Worm (Caenorhabditis elegans) whole organism, young adult: ENCODE results near the gene wdr-46.

Experiments used
- ZK185.1 ChIP-seq: sonication (generic microtip); optimal IDR thresholded peaks from 2 replicates; lab custom pipeline; 2016; ENCODE audit warnings: mild to moderate bottlenecking, missing genetic modification characterization, missing compliant biosample characterization; ENCODE audit not compliant: poor library complexity, severe bottlenecking
- sea-2 ChIP-seq: fragments of 200-800 bp; sonication (Bioruptor generic); IDR thresholded peaks from 2 replicates; pipeline ENCODE4 v1.3.6; 2022; ENCODE audit warnings: missing genetic modification characterization, missing compliant biosample characterization
- snpc-1.3 ChIP-seq: sonication (generic microtip); optimal IDR thresholded peaks from 2 replicates; lab custom pipeline; 2017; ENCODE audit warnings: missing genetic modification characterization, mild to moderate bottlenecking, missing compliant biosample characterization, antibody characterized with exemption, moderate library complexity, missing genotype, missing genetic modification reagents; ENCODE audit not compliant: insufficient read depth

DNA sequence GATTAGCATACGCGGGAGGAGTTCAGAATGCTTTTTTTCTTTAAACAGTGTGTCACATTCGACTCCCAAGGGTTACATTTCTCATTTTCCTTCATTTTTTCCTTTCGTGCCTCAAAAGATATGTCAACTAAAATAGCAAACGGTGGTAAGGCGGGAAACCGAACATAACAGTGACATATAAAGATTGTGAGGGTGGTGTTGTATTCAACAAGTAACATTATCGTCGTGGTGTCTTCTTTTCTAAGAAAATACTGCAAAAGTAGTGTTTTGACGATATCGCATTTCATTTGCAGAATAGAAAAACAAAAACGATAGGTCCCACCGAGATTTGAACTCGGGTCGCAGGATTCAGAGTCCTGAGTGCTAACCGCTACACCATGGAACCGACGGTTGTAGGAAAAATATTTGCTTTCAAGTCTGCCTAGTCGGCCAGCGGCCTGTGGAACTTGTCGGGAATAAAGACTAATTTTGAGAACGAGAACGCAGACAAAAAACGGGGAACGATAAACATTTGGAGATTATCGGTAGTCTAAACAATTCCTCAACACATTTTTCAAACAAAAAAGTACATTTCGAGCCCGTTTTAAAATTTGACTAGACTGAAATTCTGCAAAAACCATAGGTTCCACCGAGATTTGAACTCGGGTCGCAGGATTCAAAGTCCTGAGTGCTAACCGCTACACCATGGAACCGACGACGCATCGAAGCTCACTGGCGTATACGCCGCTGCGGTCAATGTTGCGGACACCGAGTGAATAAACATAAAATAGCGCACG, 44.8 kb downstream of the wdr-46 start:
- no peak for TF ChIP-seq snpc-1.3 (tag; lab: Kevin White, UChicago)
- peak; percentile 43 for TF ChIP-seq ZK185.1
- no peak for TF ChIP-seq sea-2 (GFP tag; lab: Robert Waterston, UW)
